Worm (Caenorhabditis elegans) whole organism, L2 larva: ENCODE data around the gene dod-21.

Experiments
- blmp-1 ChIP-seq: sonication (generic microtip); optimal IDR thresholded peaks from 2 replicates; lab custom pipeline; 2017; ENCODE audit warnings: missing genetic modification characterization, mild to moderate bottlenecking, missing compliant biosample characterization, antibody characterized with exemption, moderate library complexity; ENCODE audit not compliant: insufficient read depth
- egl-27 ChIP-seq: sonication (generic microtip); optimal IDR thresholded peaks from 3 replicates; lab custom pipeline; 2017; ENCODE audit warnings: missing biosample characterization, missing genetic modification reagents, missing genetic modification characterization
- lin-11 ChIP-seq: fragments of 150-350 bp; sonication (generic microtip); optimal IDR thresholded peaks from 2 replicates; lab custom pipeline; 2014; ENCODE audit warnings: missing biosample characterization, missing genetic modification characterization, inconsistent platforms, mixed read lengths
- mab-5 ChIP-seq: fragments of 150-350 bp; optimal IDR thresholded peaks from 2 replicates; lab custom pipeline; 2014; ENCODE audit warnings: missing biosample characterization, missing genetic modification characterization
- mdl-1 ChIP-seq, 2 experiments: fragments of 150-350 bp in 1 of 2; sonication (generic microtip) in 1 of 2; optimal IDR thresholded peaks; 2 replicates each; lab custom pipeline; 2017; ENCODE audit warnings: missing biosample characterization in 2 of 2, missing genetic modification characterization in 2 of 2
- sem-4 ChIP-seq: fragments of 150-350 bp; optimal IDR thresholded peaks from 2 replicates; lab custom pipeline; 2014; ENCODE audit warnings: missing biosample characterization, missing genetic modification reagents, missing genetic modification characterization
- skn-1 ChIP-seq: sonication (generic microtip); optimal IDR thresholded peaks from 2 replicates; lab custom pipeline; 2017; ENCODE audit warnings: missing biosample characterization, missing genetic modification characterization
- snpc-4 ChIP-seq: fragments of 150-350 bp; optimal IDR thresholded peaks from 2 replicates; lab custom pipeline; 2014; ENCODE audit warnings: missing biosample characterization, missing genetic modification characterization

DNA sequence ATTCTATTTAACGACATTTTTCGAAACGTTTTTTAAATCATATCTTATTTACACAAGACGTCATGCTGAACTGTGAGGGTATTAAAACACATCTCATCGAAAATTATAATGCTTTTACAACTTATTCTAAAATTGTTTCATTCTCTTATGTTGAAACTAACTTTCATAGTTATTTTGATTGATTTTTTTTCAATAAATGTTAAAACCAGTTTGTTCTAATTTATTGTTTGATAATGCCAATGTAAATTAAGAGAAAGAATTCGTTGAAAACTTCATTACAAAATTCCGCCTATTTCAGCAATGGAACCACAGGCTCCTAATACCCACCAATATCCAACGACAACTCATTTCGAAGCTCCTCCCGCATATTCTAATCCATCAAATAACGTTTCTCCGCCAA lies 41.5 kb upstream of the dod-21 start, which contains the start of gene K08D8.11:
- TF ChIP-seq mdl-1 (tag; optimal IDR thresholded peaks at IDR 0.05; lab: Kevin White, UChicago) (no peak), sem-4 (no peak), blmp-1 (tag; lab: Kevin White, UChicago) (no peak), mab-5 (no peak), skn-1 (tag; lab: Kevin White, UChicago) (no peak), snpc-4 (tag; lab: Kevin White, UChicago) (no peak), lin-11 (tag; lab: Kevin White, UChicago) (no peak), egl-27 (tag; lab: Kevin White, UChicago) (no peak)
